Fruit fly (Drosophila melanogaster): ENCODE data around the gene ND-39.
A peak's percentile ranks its signal among the peaks of the same experiment; 100 is the strongest.

The ND-39 gene

dm6 chr3L:20474789-20475208 lies 17.1 kb upstream of the ND-39 start (continued):
- TF ChIP-seq lz (GFP tag; optimal IDR thresholded peaks at IDR 0.05) (peak; percentile 85), ss (GFP tag; optimal IDR thresholded peaks at IDR 0.05) (peak; percentile 52 to 74), fd59A (GFP tag; optimal IDR thresholded peaks at IDR 0.05) (peak; percentile 56), CG8319 (GFP tag; optimal IDR thresholded peaks at IDR 0.05) (peak; percentile 75), Eip78C (GFP tag) (peak; percentile 96), CG32006 (GFP tag; optimal IDR thresholded peaks at IDR 0.05) (peak; percentile 89), dsx (GFP tag; optimal IDR thresholded peaks at IDR 0.05; ENCODE audit: poor library complexity, severe bottlenecking) (peak; percentile 77), CG11762 (GFP tag; optimal IDR thresholded peaks at IDR 0.05; ENCODE audit: insufficient read depth) (peak; percentile 79), svp (GFP tag) (peak; percentile 91), achi (GFP tag; optimal IDR thresholded peaks at IDR 0.05) (peak; percentile 88), Eip75B (GFP tag; optimal IDR thresholded peaks at IDR 0.05) (peak; percentile 80), CG15336 (GFP tag; IDR thresholded peaks at IDR 0.05) (no peak), OdsH (GFP tag; optimal IDR thresholded peaks at IDR 0.05) (peak; percentile 86), Ets21C (GFP tag; optimal IDR thresholded peaks at IDR 0.05) (peak; percentile 78), net (GFP tag; optimal IDR thresholded peaks at IDR 0.05) (peak; percentile 92), CG6792 (GFP tag; optimal IDR thresholded peaks at IDR 0.05) (peak; percentile 85), CG6808 (GFP tag; optimal IDR thresholded peaks at IDR 0.05) (peak; percentile 73), cyc (GFP tag; optimal IDR thresholded peaks at IDR 0.05) (peak; percentile 91), fd85E (GFP tag; optimal IDR thresholded peaks at IDR 0.05) (peak; percentile 14), Ets96B (tag; optimal IDR thresholded peaks at IDR 0.05) (peak; percentile 81), dac (GFP tag; optimal IDR thresholded peaks at IDR 0.05) (peak; percentile 65), CG1621 (tag; optimal IDR thresholded peaks at IDR 0.05) (peak; percentile 67), Met (GFP tag; optimal IDR thresholded peaks at IDR 0.05) (peak; percentile 84), CG3919 (GFP tag; optimal IDR thresholded peaks at IDR 0.05) (peak; percentile 93), Sox102F (GFP tag; optimal IDR thresholded peaks at IDR 0.05) (peak; percentile 87), CG8632 (GFP tag; optimal IDR thresholded peaks at IDR 0.05) (peak; percentile 79), Smox (GFP tag; optimal IDR thresholded peaks at IDR 0.05) (peak; percentile 87), pdm3 (GFP tag; optimal IDR thresholded peaks at IDR 0.05) (peak; percentile 88)

- TF ChIP-seq CG11294 (GFP tag; IDR thresholded peaks at IDR 0.05) (no peak), esn (GFP tag; optimal IDR thresholded peaks at IDR 0.05) (peak; percentile 2), lz (GFP tag; optimal IDR thresholded peaks at IDR 0.05) (peak; percentile 0)
Observed at dm6 chr3L:20487649-20488048, 4.2 kb upstream of the ND-39 start.

- TF ChIP-seq ss (GFP tag; optimal IDR thresholded peaks at IDR 0.05) (peak; percentile 75 to 88), esn (GFP tag; optimal IDR thresholded peaks at IDR 0.05) (peak; percentile 96), Eip78C (GFP tag) (peak; percentile 99), fd59A (GFP tag; optimal IDR thresholded peaks at IDR 0.05) (peak; percentile 66), Hr38 (GFP tag; optimal IDR thresholded peaks at IDR 0.05) (no peak), CG3032 (tag; optimal IDR thresholded peaks at IDR 0.05) (peak; percentile 86), CG6163 (GFP tag; IDR thresholded peaks at IDR 0.05) (peak; percentile 90), CG32006 (GFP tag; optimal IDR thresholded peaks at IDR 0.05) (peak; percentile 90), fkh (GFP tag; optimal IDR thresholded peaks at IDR 0.05) (peak; percentile 76), Lpt (GFP tag; optimal IDR thresholded peaks at IDR 0.05) (peak; percentile 74), CG16779 (tag; optimal IDR thresholded peaks at IDR 0.05) (peak; percentile 83), dac (GFP tag; optimal IDR thresholded peaks at IDR 0.05) (peak; percentile 47), CG15336 (GFP tag; IDR thresholded peaks at IDR 0.05) (peak; percentile 97), pdm3 (GFP tag; optimal IDR thresholded peaks at IDR 0.05) (peak; percentile 89), Blimp-1 (GFP tag; optimal IDR thresholded peaks at IDR 0.05) (peak; percentile 75), lz (GFP tag; optimal IDR thresholded peaks at IDR 0.05) (peak; percentile 90), eg (GFP tag; IDR thresholded peaks at IDR 0.05) (peak; percentile 92), CG6854 (GFP tag; optimal IDR thresholded peaks at IDR 0.05) (peak; percentile 84), spab (GFP tag; optimal IDR thresholded peaks at IDR 0.05) (peak; percentile 78), Sox102F (GFP tag; optimal IDR thresholded peaks at IDR 0.05) (peak; percentile 92), Sox15 (GFP tag; optimal IDR thresholded peaks at IDR 0.05) (peak; percentile 83), Ets21C (GFP tag; optimal IDR thresholded peaks at IDR 0.05) (peak; percentile 80), CG1621 (tag; optimal IDR thresholded peaks at IDR 0.05) (no peak), CG7368 (GFP tag; optimal IDR thresholded peaks at IDR 0.05) (peak; percentile 83), CG8632 (GFP tag; optimal IDR thresholded peaks at IDR 0.05) (peak; percentile 92), CG6276 (GFP tag; optimal IDR thresholded peaks at IDR 0.05) (peak; percentile 90), CG4318 (GFP tag; optimal IDR thresholded peaks at IDR 0.05) (peak; percentile 68), achi (GFP tag; optimal IDR thresholded peaks at IDR 0.05) (peak; percentile 88), fd85E (GFP tag; optimal IDR thresholded peaks at IDR 0.05) (peak; percentile 41), dsx (GFP tag; optimal IDR thresholded peaks at IDR 0.05; ENCODE audit: poor library complexity, severe bottlenecking) (peak; percentile 87)
Observed at dm6 chr3L:20493417-20494261, 1.8 kb downstream of the ND-39 start.
